Fruit fly (Drosophila melanogaster): ENCODE measurements around the gene Aduk.
A peak's percentile ranks its signal among the peaks of the same experiment; 100 is the strongest.

The Aduk gene

dm6 chr3R:9343645-9344044 lies 9.1 kb upstream of the Aduk start:
- TF ChIP-seq psq (GFP tag; optimal IDR thresholded peaks at IDR 0.05), result no peak
- TF ChIP-seq Abd-B (GFP tag; optimal IDR thresholded peaks at IDR 0.05), result no peak
- no peak for TF ChIP-seq lola (GFP tag; optimal IDR thresholded peaks at IDR 0.05)
- no peak for TF ChIP-seq Hr83 (GFP tag; optimal IDR thresholded peaks at IDR 0.05; ENCODE audit: poor library complexity, severe bottlenecking)
- no peak for TF ChIP-seq usp (GFP tag; optimal IDR thresholded peaks at IDR 0.05)
- no peak for TF ChIP-seq HLH106 (tag; optimal IDR thresholded peaks at IDR 0.05)

dm6 chr3R:9343022-9343587 lies 8.6 kb upstream of the Aduk start:
- TF ChIP-seq Jra (GFP tag; optimal IDR thresholded peaks at IDR 0.05), result peak; percentile 17
- TF ChIP-seq Abd-B (GFP tag; optimal IDR thresholded peaks at IDR 0.05), result no peak
- peak; percentile 17 for TF ChIP-seq Hr83 (GFP tag; optimal IDR thresholded peaks at IDR 0.05; ENCODE audit: poor library complexity, severe bottlenecking)
- TF ChIP-seq OdsH (GFP tag; optimal IDR thresholded peaks at IDR 0.05), result no peak
- TF ChIP-seq Dfd (GFP tag; optimal IDR thresholded peaks at IDR 0.05), result no peak
- no peak for TF ChIP-seq jim (GFP tag; optimal IDR thresholded peaks at IDR 0.05)
- TF ChIP-seq N (GFP tag; optimal IDR thresholded peaks at IDR 0.05), result no peak

- peak; percentile 63 for TF ChIP-seq Sp1 (GFP tag; optimal IDR thresholded peaks at IDR 0.05)
- peak; percentile 58 for TF ChIP-seq Dif (GFP tag; optimal IDR thresholded peaks at IDR 0.05; ENCODE audit: partially characterized antibody)
- peak; percentile 67 for TF ChIP-seq h (GFP tag; optimal IDR thresholded peaks at IDR 0.05)
- TF ChIP-seq Jra (GFP tag; optimal IDR thresholded peaks at IDR 0.05), result no peak
- no peak for TF ChIP-seq Hr78 (GFP tag; optimal IDR thresholded peaks at IDR 0.05)
- peak; percentile 76 for TF ChIP-seq brk (GFP tag; optimal IDR thresholded peaks at IDR 0.05)
- TF ChIP-seq Hr83 (GFP tag; optimal IDR thresholded peaks at IDR 0.05; ENCODE audit: poor library complexity, severe bottlenecking), result peak; percentile 85
- peak; percentile 57 for TF ChIP-seq CrebA (GFP tag; optimal IDR thresholded peaks at IDR 0.05; ENCODE audit: borderline replicate concordance)
- peak; percentile 72 for TF ChIP-seq rgr (GFP tag; optimal IDR thresholded peaks at IDR 0.05)
- TF ChIP-seq fru (GFP tag; optimal IDR thresholded peaks at IDR 0.05), result peak; percentile 37
- no peak for TF ChIP-seq Abd-B (GFP tag; optimal IDR thresholded peaks at IDR 0.05)
- TF ChIP-seq Hnf4 (GFP tag; optimal IDR thresholded peaks at IDR 0.05), result peak; percentile 60
- TF ChIP-seq Myc (optimal IDR thresholded peaks at IDR 0.05), result peak; percentile 9
- TF ChIP-seq HLH106 (tag; optimal IDR thresholded peaks at IDR 0.05), result peak; percentile 33
- peak; percentile 26 for TF ChIP-seq woc (GFP tag; optimal IDR thresholded peaks at IDR 0.05)
- no peak for TF ChIP-seq dmrt93B (GFP tag; optimal IDR thresholded peaks at IDR 0.05)
- TF ChIP-seq br (GFP tag; optimal IDR thresholded peaks at IDR 0.05), result peak; percentile 30
- peak; percentile 18 for TF ChIP-seq OdsH (GFP tag; optimal IDR thresholded peaks at IDR 0.05)
- TF ChIP-seq psq (GFP tag; optimal IDR thresholded peaks at IDR 0.05), result peak; percentile 66
- peak; percentile 15 for TF ChIP-seq sv (GFP tag; optimal IDR thresholded peaks at IDR 0.05)
- TF ChIP-seq sage (GFP tag; optimal IDR thresholded peaks at IDR 0.05), result peak; percentile 58
- TF ChIP-seq CG32264 (GFP tag; optimal IDR thresholded peaks at IDR 0.05), result no peak
- peak; percentile 10 for TF ChIP-seq ey (GFP tag; optimal IDR thresholded peaks at IDR 0.05)
- peak; percentile 17 to 58 for TF ChIP-seq foxo (GFP tag; optimal IDR thresholded peaks at IDR 0.05)
Observed at dm6 chr3R:9342248-9342882, 7.9 kb upstream of the Aduk start.

- TF ChIP-seq OdsH (GFP tag; optimal IDR thresholded peaks at IDR 0.05) (peak; percentile 88), Hr83 (GFP tag; optimal IDR thresholded peaks at IDR 0.05; ENCODE audit: poor library complexity, severe bottlenecking) (peak; percentile 54), dl (GFP tag; optimal IDR thresholded peaks at IDR 0.05; ENCODE audit: insufficient read depth in 1 of 2, partially characterized antibody in 2 of 2) (peak in 1 of 2 experiments; percentile 26), sage (GFP tag; optimal IDR thresholded peaks at IDR 0.05) (peak; percentile 86), HLH106 (tag; optimal IDR thresholded peaks at IDR 0.05) (peak; percentile 89), lola (GFP tag; optimal IDR thresholded peaks at IDR 0.05) (no peak), dsf (GFP tag; optimal IDR thresholded peaks at IDR 0.05; ENCODE audit: borderline replicate concordance) (peak; percentile 43), usp (GFP tag; optimal IDR thresholded peaks at IDR 0.05) (no peak), brk (GFP tag; optimal IDR thresholded peaks at IDR 0.05) (peak; percentile 80), fru (GFP tag; optimal IDR thresholded peaks at IDR 0.05) (peak; percentile 88), ey (GFP tag; optimal IDR thresholded peaks at IDR 0.05) (peak; percentile 84), Dfd (GFP tag; optimal IDR thresholded peaks at IDR 0.05) (no peak), Myc (optimal IDR thresholded peaks at IDR 0.05) (no peak), foxo (GFP tag; optimal IDR thresholded peaks at IDR 0.05) (peak; percentile 13 to 85), Abd-B (GFP tag; optimal IDR thresholded peaks at IDR 0.05) (no peak), Vsx2 (GFP tag; optimal IDR thresholded peaks at IDR 0.05; ENCODE audit: partially characterized antibody) (peak; percentile 14), psq (GFP tag; optimal IDR thresholded peaks at IDR 0.05) (peak; percentile 83), Hnf4 (GFP tag; optimal IDR thresholded peaks at IDR 0.05) (peak; percentile 71), rgr (GFP tag; optimal IDR thresholded peaks at IDR 0.05) (peak; percentile 89), Mio (GFP tag; optimal IDR thresholded peaks at IDR 0.05) (peak; percentile 59), dmrt93B (GFP tag; optimal IDR thresholded peaks at IDR 0.05) (peak; percentile 69), jim (GFP tag; optimal IDR thresholded peaks at IDR 0.05) (peak; percentile 42), pan (optimal IDR thresholded peaks at IDR 0.05) (no peak), Dif (GFP tag; optimal IDR thresholded peaks at IDR 0.05; ENCODE audit: partially characterized antibody) (peak; percentile 87), sv (GFP tag; optimal IDR thresholded peaks at IDR 0.05) (peak; percentile 74), CrebA (GFP tag; optimal IDR thresholded peaks at IDR 0.05; ENCODE audit: borderline replicate concordance) (peak; percentile 89), N (GFP tag; optimal IDR thresholded peaks at IDR 0.05) (no peak), woc (GFP tag; optimal IDR thresholded peaks at IDR 0.05) (peak; percentile 94), Jra (GFP tag; optimal IDR thresholded peaks at IDR 0.05) (peak; percentile 78), h (GFP tag; optimal IDR thresholded peaks at IDR 0.05) (peak; percentile 90), CG32264 (GFP tag; optimal IDR thresholded peaks at IDR 0.05) (peak; percentile 79), CG9705 (GFP tag; optimal IDR thresholded peaks at IDR 0.05) (peak; percentile 83)
Observed at dm6 chr3R:9341189-9342012, 6.9 kb upstream of the Aduk start.

All from whole organism, wandering third instar larva.